Fruit fly (Drosophila melanogaster): ENCODE data around the gene sbm.

sbm gene

dm6 chrX:14634224-14634623 lies 31.8 kb upstream of the sbm start (continued):
- no peak for TF ChIP-seq Hr51 (GFP tag; optimal IDR thresholded peaks at IDR 0.05)
- no peak for TF ChIP-seq fd64A (GFP tag; optimal IDR thresholded peaks at IDR 0.05)
- TF ChIP-seq gce (GFP tag; IDR thresholded peaks at IDR 0.05): no peak
- TF ChIP-seq Ravus (GFP tag; IDR thresholded peaks at IDR 0.05): no peak
- TF ChIP-seq fru (optimal IDR thresholded peaks at IDR 0.05): no peak
- TF ChIP-seq bigmax (GFP tag; optimal IDR thresholded peaks at IDR 0.05): no peak
- TF ChIP-seq slbo (GFP tag; IDR thresholded peaks at IDR 0.05): 0 out of 2 replicates have a peak, but pooled peaks have one; percentile 6
- TF ChIP-seq Usf (GFP tag; optimal IDR thresholded peaks at IDR 0.05): no peak
- TF ChIP-seq luna (GFP tag; optimal IDR thresholded peaks at IDR 0.05): no peak
- no peak for TF ChIP-seq CG3995 (GFP tag; optimal IDR thresholded peaks at IDR 0.05)
- TF ChIP-seq ftz-f1 (GFP tag; optimal IDR thresholded peaks at IDR 0.05): no peak
- no peak for TF ChIP-seq Blimp-1 (GFP tag; optimal IDR thresholded peaks at IDR 0.05)

- TF ChIP-seq wek (GFP tag; optimal IDR thresholded peaks at IDR 0.05) (peak; percentile 63), Bteb2 (GFP tag; optimal IDR thresholded peaks at IDR 0.05) (peak; percentile 11), ssp (GFP tag; IDR thresholded peaks at IDR 0.05) (0 out of 2 replicates have a peak, but pooled peaks have one; percentile 10), CG3163 (GFP tag; optimal IDR thresholded peaks at IDR 0.05) (no peak), Nf-YB (GFP tag; optimal IDR thresholded peaks at IDR 0.05) (peak; percentile 26), CG6654 (GFP tag; optimal IDR thresholded peaks at IDR 0.05) (peak; percentile 28), z (GFP tag; IDR thresholded peaks at IDR 0.05) (0 out of 3 replicates have a peak, but pooled peaks have one; percentile 23), CG9876 (GFP tag; optimal IDR thresholded peaks at IDR 0.05) (no peak), tup (GFP tag; optimal IDR thresholded peaks at IDR 0.05) (no peak), Blimp-1 (GFP tag; optimal IDR thresholded peaks at IDR 0.05) (peak; percentile 79), CG4730 (GFP tag; IDR thresholded peaks at IDR 0.05) (no peak), CG16813 (GFP tag; IDR thresholded peaks at IDR 0.05; ENCODE audit: partially characterized antibody) (no peak), D19A (tag; optimal IDR thresholded peaks at IDR 0.05) (peak; percentile 63), so (GFP tag; IDR thresholded peaks at IDR 0.05) (0 out of 3 replicates have a peak, but pooled peaks have one; percentile 22), NC2β (GFP tag; optimal IDR thresholded peaks at IDR 0.05) (peak; percentile 61), CG1792 (GFP tag; optimal IDR thresholded peaks at IDR 0.05) (peak; percentile 24), CG12744 (GFP tag; optimal IDR thresholded peaks at IDR 0.05) (peak; percentile 15), CG10654 (GFP tag; optimal IDR thresholded peaks at IDR 0.05) (peak; percentile 45), ac (GFP tag; optimal IDR thresholded peaks at IDR 0.05) (no peak), Sox102F (GFP tag; optimal IDR thresholded peaks at IDR 0.05) (peak; percentile 75), HLH3B (GFP tag; IDR thresholded peaks at IDR 0.05) (peak; percentile 62), pan (optimal IDR thresholded peaks at IDR 0.05) (no peak), pan (GFP tag; optimal IDR thresholded peaks at IDR 0.05 in 1 of 2, IDR thresholded peaks at IDR 0.05 in 1 of 2) (peak in 1 of 2 experiments; percentile 35), CG42726 (GFP tag; IDR thresholded peaks at IDR 0.05; ENCODE audit: partially characterized antibody) (no peak), Elba2 (GFP tag; optimal IDR thresholded peaks at IDR 0.05) (no peak), schlank (tag; optimal IDR thresholded peaks at IDR 0.05) (no peak), jigr1 (GFP tag; IDR thresholded peaks at IDR 0.05) (no peak), onecut (GFP tag; IDR thresholded peaks at IDR 0.05) (peak; percentile 43), Hr3 (GFP tag; optimal IDR thresholded peaks at IDR 0.05) (peak; percentile 29), cato (GFP tag; optimal IDR thresholded peaks at IDR 0.05; ENCODE audit: borderline replicate concordance) (peak; percentile 3), HLHmδ (GFP tag; optimal IDR thresholded peaks at IDR 0.05) (no peak), CG34224 (GFP tag; IDR thresholded peaks at IDR 0.05; ENCODE audit: partially characterized antibody) (no peak), CG9437 (GFP tag; optimal IDR thresholded peaks at IDR 0.05) (peak; percentile 28), Fer3 (tag; optimal IDR thresholded peaks at IDR 0.05) (peak; percentile 41), corto (GFP tag; optimal IDR thresholded peaks at IDR 0.05) (no peak), CG14667 (GFP tag; IDR thresholded peaks at IDR 0.05) (peak; percentile 19; the same call in 1 of the 2 replicates), NfI (GFP tag; optimal IDR thresholded peaks at IDR 0.05) (peak; percentile 21), CG18599 (GFP tag; optimal IDR thresholded peaks at IDR 0.05) (peak; percentile 43), CG6854 (GFP tag; optimal IDR thresholded peaks at IDR 0.05) (no peak)
Measured at dm6 chrX:14633168-14633567, 30.8 kb upstream of the sbm start.
